Worm (Caenorhabditis elegans) whole organism, L3 larva: ENCODE measurements around the gene srh-279.

Experiments used
- ZK546.5 ChIP-seq: sonication (generic microtip); optimal IDR thresholded peaks from 2 replicates; lab custom pipeline; 2017; ENCODE audit warnings: missing biosample characterization, missing genetic modification characterization
- aly-2 ChIP-seq: fragments of 150-350 bp; optimal IDR thresholded peaks from 2 replicates; lab custom pipeline; 2014; ENCODE audit warnings: missing biosample characterization, missing genetic modification characterization
- ceh-28 ChIP-seq: fragments of 150-350 bp; optimal IDR thresholded peaks from 2 replicates; lab custom pipeline; 2014; ENCODE audit warnings: missing biosample characterization, missing genetic modification reagents, missing genetic modification characterization
- ceh-82 ChIP-seq: fragments of 150-350 bp; optimal IDR thresholded peaks from 2 replicates; lab custom pipeline; 2014; ENCODE audit warnings: missing biosample characterization, missing genetic modification characterization
- ceh-9 ChIP-seq: sonication (generic microtip); optimal IDR thresholded peaks from 2 replicates; lab custom pipeline; 2018; ENCODE audit warnings: missing biosample characterization, missing genetic modification characterization
- daf-12 ChIP-seq: fragments of 150-350 bp; optimal IDR thresholded peaks from 2 replicates; lab custom pipeline; 2014; ENCODE audit warnings: missing biosample characterization, missing genetic modification reagents, missing genetic modification characterization
- egl-5 ChIP-seq: fragments of 150-350 bp; optimal IDR thresholded peaks from 2 replicates; lab custom pipeline; 2017; ENCODE audit warnings: missing biosample characterization, missing genetic modification reagents, missing genetic modification characterization, inconsistent platforms
- elt-1 ChIP-seq: fragments of 150-350 bp; optimal IDR thresholded peaks from 2 replicates; lab custom pipeline; 2014; ENCODE audit warnings: missing biosample characterization, missing genetic modification characterization
- elt-2 ChIP-seq: sonication (generic microtip); optimal IDR thresholded peaks from 2 replicates; lab custom pipeline; 2016; ENCODE audit warnings: missing genetic modification reagents, mild to moderate bottlenecking, missing genetic modification characterization, missing compliant biosample characterization
- elt-3 ChIP-seq, 3 experiments: fragments of 150-350 bp in 1 of 3; sonication (generic microtip) in 2 of 3; optimal IDR thresholded peaks; 2 replicates in 2 of 3; 4 replicates in 1 of 3; lab custom pipeline; 2014 to 2017; ENCODE audit warnings: missing biosample characterization in 3 of 3, missing genetic modification characterization in 3 of 3
- fkh-10 ChIP-seq: sonication (generic microtip); optimal IDR thresholded peaks from 2 replicates; lab custom pipeline; 2017; ENCODE audit warnings: missing biosample characterization, missing genetic modification reagents, missing genetic modification characterization
- fkh-2 ChIP-seq: fragments of 150-350 bp; optimal IDR thresholded peaks from 2 replicates; lab custom pipeline; 2014; ENCODE audit warnings: missing biosample characterization, missing genetic modification reagents, missing genetic modification characterization
- fos-1 ChIP-seq: fragments of 150-350 bp; optimal IDR thresholded peaks from 2 replicates; lab custom pipeline; 2014; ENCODE audit warnings: missing biosample characterization, missing genetic modification characterization
- hmg-11 ChIP-seq: sonication (generic microtip); optimal IDR thresholded peaks from 2 replicates; lab custom pipeline; 2016; ENCODE audit warnings: missing genetic modification characterization, missing compliant biosample characterization
- jun-1 ChIP-seq: fragments of 150-350 bp; optimal IDR thresholded peaks from 2 replicates; lab custom pipeline; 2014; ENCODE audit warnings: missing biosample characterization, missing genetic modification reagents, missing genetic modification characterization
- lin-15B ChIP-seq: fragments of 150-350 bp; optimal IDR thresholded peaks from 2 replicates; lab custom pipeline; 2014; ENCODE audit warnings: missing biosample characterization, missing genetic modification characterization
- lsy-12 ChIP-seq: sonication (generic microtip); optimal IDR thresholded peaks from 2 replicates; lab custom pipeline; 2016; ENCODE audit warnings: mild to moderate bottlenecking, missing genetic modification characterization, missing compliant biosample characterization
- nfya-1 ChIP-seq: sonication (generic microtip); optimal IDR thresholded peaks from 2 replicates; lab custom pipeline; 2017; ENCODE audit warnings: missing genetic modification characterization, mild to moderate bottlenecking, missing compliant biosample characterization, antibody characterized with exemption, moderate library complexity; ENCODE audit not compliant: insufficient read depth
- nhr-12 ChIP-seq: fragments of 150-350 bp; optimal IDR thresholded peaks from 2 replicates; lab custom pipeline; 2014; ENCODE audit warnings: missing biosample characterization, missing genetic modification characterization
- nhr-23 ChIP-seq: fragments of 150-350 bp; optimal IDR thresholded peaks from 2 replicates; lab custom pipeline; 2014; ENCODE audit warnings: missing biosample characterization, missing genetic modification reagents, missing genetic modification characterization
- nhr-237 ChIP-seq: fragments of 150-350 bp; optimal IDR thresholded peaks from 2 replicates; lab custom pipeline; 2014; ENCODE audit warnings: missing biosample characterization, missing genetic modification characterization
- nhr-25 ChIP-seq: sonication (generic microtip); optimal IDR thresholded peaks from 2 replicates; lab custom pipeline; 2017; ENCODE audit warnings: missing biosample characterization, missing genetic modification characterization
- nhr-28 ChIP-seq: fragments of 150-350 bp; optimal IDR thresholded peaks from 2 replicates; lab custom pipeline; 2014; ENCODE audit warnings: missing biosample characterization, missing genetic modification characterization
- nhr-76 ChIP-seq: fragments of 150-350 bp; sonication (generic microtip); optimal IDR thresholded peaks from 5 replicates; lab custom pipeline; 2014; ENCODE audit warnings: missing biosample characterization, missing genetic modification characterization
- nhr-77 ChIP-seq: fragments of 150-350 bp; optimal IDR thresholded peaks from 2 replicates; lab custom pipeline; 2014; ENCODE audit warnings: missing biosample characterization, missing genetic modification characterization
- pha-4 ChIP-seq: fragments of 150-350 bp; optimal IDR thresholded peaks from 2 replicates; lab custom pipeline; 2014; ENCODE audit warnings: missing biosample characterization, missing genetic modification reagents, missing genetic modification characterization
- pqm-1 ChIP-seq: fragments of 150-350 bp; optimal IDR thresholded peaks from 2 replicates; lab custom pipeline; 2017; ENCODE audit warnings: missing biosample characterization, missing genetic modification characterization, inconsistent platforms
- tbx-2 ChIP-seq: sonication (generic microtip); optimal IDR thresholded peaks from 2 replicates; lab custom pipeline; 2016; ENCODE audit warnings: mild to moderate bottlenecking, missing genetic modification characterization, missing compliant biosample characterization
- unc-39 ChIP-seq: sonication (generic microtip); optimal IDR thresholded peaks from 4 replicates; lab custom pipeline; 2017; ENCODE audit warnings: missing biosample characterization, missing genetic modification characterization
- zag-1 ChIP-seq: fragments of 150-350 bp; optimal IDR thresholded peaks from 2 replicates; lab custom pipeline; 2014; ENCODE audit warnings: missing biosample characterization, missing genetic modification characterization
- ztf-11 ChIP-seq: fragments of 150-350 bp; optimal IDR thresholded peaks from 2 replicates; lab custom pipeline; 2014; ENCODE audit warnings: missing biosample characterization, missing genetic modification characterization
- ztf-4 ChIP-seq: fragments of 150-350 bp; optimal IDR thresholded peaks from 2 replicates; lab custom pipeline; 2014; ENCODE audit warnings: missing biosample characterization, missing genetic modification characterization

srh-279 gene

DNA sequence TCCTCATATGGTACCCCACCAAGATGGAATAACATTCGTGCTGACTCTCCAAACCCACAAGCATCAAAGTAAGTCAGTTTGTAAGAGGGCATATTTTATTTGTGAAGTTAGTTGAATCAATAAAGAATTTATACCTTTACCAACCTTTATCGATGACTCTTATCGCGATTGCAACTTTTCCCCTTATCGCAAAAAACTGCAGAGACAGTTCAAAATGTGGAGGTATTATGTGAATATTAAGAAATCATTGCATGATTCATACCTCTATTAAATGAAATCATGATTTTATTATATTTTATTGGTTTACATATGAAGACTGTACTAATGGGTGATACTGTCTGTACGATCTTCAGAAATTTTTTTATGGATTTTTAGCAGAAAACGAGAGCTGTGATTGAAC lies 40.0 kb downstream of the srh-279 start, which contains the start of gene gst-22:
TSS of gene gst-22 (minus strand) at position 103 of the 400 bp plus-strand sequence.
- no peak for TF ChIP-seq elt-1 (tag; lab: Kevin White, UChicago)
- TF ChIP-seq ceh-28 (tag; lab: Kevin White, UChicago), result peak; percentile 2
- TF ChIP-seq jun-1, result peak; percentile 48
- TF ChIP-seq elt-2, result peak; percentile 92
- peak; percentile 97 for TF ChIP-seq pqm-1 (tag; lab: Kevin White, UChicago)
- no peak for TF ChIP-seq daf-12 (tag; lab: Kevin White, UChicago)

DNA sequence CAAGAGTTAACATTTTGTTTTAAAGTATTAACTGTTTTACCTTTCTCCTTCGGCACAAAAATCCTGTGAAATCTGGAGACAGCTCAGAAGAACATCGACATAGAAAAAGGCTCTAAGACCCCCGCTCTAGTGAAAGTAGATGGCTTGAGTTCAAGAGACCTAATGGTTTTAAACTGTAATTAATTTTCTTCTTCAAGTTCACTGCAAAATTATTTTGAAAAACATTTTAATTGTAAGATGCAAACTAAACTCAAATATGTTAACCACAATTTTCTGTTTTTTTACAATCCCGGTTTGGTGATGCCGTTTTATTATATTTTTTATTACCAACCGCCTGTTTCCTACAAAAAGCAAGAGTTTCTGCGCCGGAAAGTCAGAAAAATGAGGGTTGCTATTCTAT lies 41.4 kb downstream of the srh-279 start, which contains the start of gene clec-233:
TSS of gene clec-233 (plus strand) at position 301 of the 400 bp plus-strand sequence.
- TF ChIP-seq ztf-4 (tag; lab: Kevin White, UChicago) (no peak), egl-5 (tag; lab: Kevin White, UChicago) (no peak)

DNA sequence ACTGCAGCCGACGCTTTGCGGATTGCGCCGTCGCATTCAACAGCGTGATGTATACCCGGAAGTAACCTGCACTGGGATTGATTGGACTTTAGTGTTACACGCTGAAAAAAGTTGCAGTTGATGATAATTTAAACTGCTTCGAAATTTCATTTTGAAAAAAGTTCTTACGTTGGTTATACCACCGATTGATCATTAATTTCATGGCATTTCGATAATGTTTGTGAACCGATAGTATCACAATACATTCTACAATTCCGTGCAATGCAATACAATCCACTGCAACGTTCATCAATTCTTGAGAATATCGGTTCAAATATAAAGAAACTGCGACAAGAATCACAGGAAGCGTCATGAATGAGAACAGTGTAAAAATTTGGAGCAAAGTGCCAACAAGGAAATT lies 42.9 kb downstream of the srh-279 start, which contains the start of gene F21H7.3:
TSS of gene F21H7.3 (minus strand) at position 101 of the 400 bp plus-strand sequence.
- TF ChIP-seq nhr-23 (tag; lab: Kevin White, UChicago) (no peak), nhr-28 (tag; lab: Kevin White, UChicago) (no peak), elt-2 (no peak), ztf-11 (tag; lab: Kevin White, UChicago) (no peak), hmg-11 (no peak), aly-2 (tag; lab: Kevin White, UChicago) (no peak), ceh-28 (tag; lab: Kevin White, UChicago) (no peak), nhr-237 (no peak), daf-12 (tag; lab: Kevin White, UChicago) (no peak), elt-3 (tag; optimal IDR thresholded peaks at IDR 0.05; lab: Kevin White, UChicago) (no peak), nfya-1 (no peak), ceh-82 (tag; lab: Kevin White, UChicago) (no peak), fkh-10 (GFP tag; lab: Kevin White, UChicago) (no peak), fos-1 (tag; lab: Kevin White, UChicago) (no peak), unc-39 (tag; lab: Kevin White, UChicago) (no peak), elt-1 (tag; lab: Kevin White, UChicago) (no peak), ztf-4 (tag; lab: Kevin White, UChicago) (no peak)
- TF ChIP-seq, all 47 proteins: peak for 0

DNA sequence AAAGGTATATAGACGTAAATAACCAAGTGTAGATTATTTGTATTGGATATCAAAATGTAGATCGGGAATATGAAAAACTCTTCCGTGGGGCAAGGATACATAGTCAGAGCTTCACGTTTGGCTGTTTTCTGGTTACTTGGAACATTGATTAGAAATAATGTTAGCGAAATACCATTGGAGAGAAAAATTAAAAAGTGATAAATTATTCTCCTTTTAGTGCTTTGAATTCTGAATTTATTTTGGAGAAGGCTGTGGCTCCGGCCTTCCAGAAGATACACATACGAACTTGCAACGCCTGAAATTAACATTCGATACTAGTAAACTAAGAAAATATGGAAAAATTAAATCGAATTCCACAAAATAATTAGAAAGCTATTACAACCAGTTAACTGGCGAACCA lies 43.4 kb downstream of the srh-279 start, which contains the start of gene srh-98:
TSS of gene srh-98 (minus strand) at position 101 of the 400 bp plus-strand sequence.
- TF ChIP-seq pha-4, result no peak
- no peak for TF ChIP-seq nhr-25 (tag; lab: Kevin White, UChicago)
- TF ChIP-seq lin-15B (tag; lab: Kevin White, UChicago), result no peak
- TF ChIP-seq zag-1 (tag; lab: Kevin White, UChicago), result no peak
- TF ChIP-seq daf-12 (tag; lab: Kevin White, UChicago), result no peak
- no peak for TF ChIP-seq lsy-12 (tag; lab: Kevin White, UChicago)
- TF ChIP-seq fkh-10 (GFP tag; lab: Kevin White, UChicago), result no peak
- no peak for TF ChIP-seq elt-1 (tag; lab: Kevin White, UChicago)
- no peak for TF ChIP-seq unc-39 (tag; lab: Kevin White, UChicago)
- no peak for TF ChIP-seq tbx-2 (tag; lab: Kevin White, UChicago)
- TF ChIP-seq nhr-12 (tag; lab: Kevin White, UChicago), result no peak
- no peak for TF ChIP-seq ZK546.5 (tag; lab: Kevin White, UChicago)
- TF ChIP-seq nhr-237, result no peak
- TF ChIP-seq nhr-77, result no peak
- TF ChIP-seq fkh-2 (tag; lab: Kevin White, UChicago), result no peak
- TF ChIP-seq ztf-11 (tag; lab: Kevin White, UChicago), result no peak

DNA sequence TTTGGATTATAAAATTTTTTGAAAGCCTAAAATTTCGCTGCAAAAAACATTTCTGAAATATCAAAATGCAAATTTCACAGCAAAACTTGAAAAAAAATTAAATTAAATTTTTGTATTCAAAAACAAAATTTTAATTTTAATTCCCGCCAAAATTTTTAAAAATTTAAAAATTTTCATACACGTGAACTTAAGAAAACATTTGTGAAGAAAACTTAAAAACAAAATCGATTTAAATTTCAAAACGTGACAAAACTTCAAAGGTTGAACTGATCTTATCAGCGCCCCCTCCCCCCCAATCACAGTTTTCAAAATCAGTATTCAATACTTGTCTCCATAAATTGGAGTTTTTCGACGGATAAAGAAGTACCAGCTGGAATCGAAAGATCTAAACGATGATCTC lies 45.0 kb downstream of the srh-279 start, which contains the start of gene F21H7.5:
TSS of gene F21H7.5 (plus strand) at position 301 of the 400 bp plus-strand sequence.
- TF ChIP-seq elt-3 (tag; optimal IDR thresholded peaks at IDR 0.05; lab: Kevin White, UChicago), result no peak
- no peak for TF ChIP-seq ceh-9 (tag; lab: Kevin White, UChicago)
- no peak for TF ChIP-seq fos-1 (tag; lab: Kevin White, UChicago)
- no peak for TF ChIP-seq ztf-11 (tag; lab: Kevin White, UChicago)

DNA sequence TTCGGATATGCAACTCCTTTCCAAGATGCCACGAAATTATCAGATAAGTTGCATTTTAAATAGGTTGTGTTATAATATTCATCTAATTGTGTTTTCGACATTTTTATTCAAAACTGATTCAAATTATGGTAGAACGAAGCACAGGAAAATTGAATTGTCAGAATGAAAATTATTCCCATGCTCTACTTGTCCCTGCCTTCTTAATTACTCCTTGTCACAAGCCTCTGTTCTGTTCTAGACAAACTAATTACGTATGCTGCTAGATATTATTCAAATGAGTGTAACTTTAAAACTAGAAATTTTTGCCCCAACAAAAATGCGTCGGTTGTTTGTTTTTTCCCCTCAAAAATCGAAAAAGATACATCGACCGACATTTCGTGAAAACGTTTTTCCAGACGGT lies 51.9 kb downstream of the srh-279 start, which contains the start of gene srh-104:
TSS of gene srh-104 (minus strand) at position 101 of the 400 bp plus-strand sequence.
- TF ChIP-seq lin-15B (tag; lab: Kevin White, UChicago) (no peak), zag-1 (tag; lab: Kevin White, UChicago) (no peak), nhr-76 (no peak), pqm-1 (tag; lab: Kevin White, UChicago) (no peak), nhr-12 (tag; lab: Kevin White, UChicago) (no peak), ceh-9 (tag; lab: Kevin White, UChicago) (no peak)
- TF ChIP-seq, all 47 proteins: peak for 0
